Worm (Caenorhabditis elegans) whole organism, L1 larva: ENCODE measurements around the gene npp-9.

ENCODE experiments used
- C16A3.4 ChIP-seq: fragments of 150-350 bp; optimal IDR thresholded peaks from 2 replicates; lab custom pipeline; 2014; ENCODE audit warnings: missing biosample characterization, missing genetic modification characterization
- aly-2 ChIP-seq: fragments of 150-350 bp; optimal IDR thresholded peaks from 2 replicates; lab custom pipeline; 2014; ENCODE audit warnings: missing biosample characterization, missing genetic modification characterization
- nhr-12 ChIP-seq: sonication (generic microtip); optimal IDR thresholded peaks from 2 replicates; lab custom pipeline; 2017; ENCODE audit warnings: missing biosample characterization, missing genetic modification characterization
- nhr-71 ChIP-seq: sonication (generic microtip); optimal IDR thresholded peaks from 2 replicates; lab custom pipeline; 2016; ENCODE audit warnings: mild to moderate bottlenecking, missing genetic modification characterization, moderate library complexity, missing compliant biosample characterization
- nhr-76 ChIP-seq: sonication (generic microtip); optimal IDR thresholded peaks from 2 replicates; lab custom pipeline; 2017; ENCODE audit warnings: missing biosample characterization, missing genetic modification characterization
- snpc-4 ChIP-seq: fragments of 150-350 bp; optimal IDR thresholded peaks from 2 replicates; lab custom pipeline; 2014; ENCODE audit warnings: missing biosample characterization, missing genetic modification characterization

DNA sequence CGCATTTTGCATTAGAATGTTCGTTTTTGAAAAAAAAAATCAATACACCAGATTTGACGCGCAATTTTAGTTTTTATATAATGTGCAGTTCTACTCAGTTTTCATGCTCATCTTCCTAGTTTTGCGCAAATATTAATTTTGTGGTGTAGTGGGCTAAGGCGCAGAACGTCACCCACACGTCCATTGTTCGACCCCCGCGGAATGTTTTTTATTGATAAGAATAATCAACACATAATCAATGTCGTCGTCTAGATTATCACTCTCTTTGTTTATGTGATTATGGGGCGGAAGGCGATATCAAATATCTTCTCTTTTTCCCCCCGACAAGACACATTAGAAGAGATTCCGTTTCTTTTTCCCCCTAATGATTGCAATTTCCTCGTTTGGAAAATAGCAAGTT, 48.5 kb downstream of the npp-9 start:
- TF ChIP-seq C16A3.4 (tag; lab: Kevin White, UChicago) = no peak
- TF ChIP-seq snpc-4 (tag; lab: Kevin White, UChicago) = no peak
- TF ChIP-seq aly-2 (tag; lab: Kevin White, UChicago) = no peak
- no peak for TF ChIP-seq nhr-12 (tag; lab: Kevin White, UChicago)
- TF ChIP-seq nhr-71 (tag; lab: Kevin White, UChicago) = no peak
- TF ChIP-seq nhr-76 (tag; lab: Kevin White, UChicago) = no peak
